Fruit fly (Drosophila melanogaster) whole organism, larva: ENCODE data around the gene MTA1-like.

Source experiments
- noc ChIP-seq: fragments of 200-800 bp; sonication (Bioruptor generic); optimal IDR thresholded peaks from 3 replicates; lab custom pipeline; 2019; ENCODE audit warnings: missing biosample characterization, mild to moderate bottlenecking, missing genetic modification characterization, moderate library complexity

Gene MTA1-like

DNA sequence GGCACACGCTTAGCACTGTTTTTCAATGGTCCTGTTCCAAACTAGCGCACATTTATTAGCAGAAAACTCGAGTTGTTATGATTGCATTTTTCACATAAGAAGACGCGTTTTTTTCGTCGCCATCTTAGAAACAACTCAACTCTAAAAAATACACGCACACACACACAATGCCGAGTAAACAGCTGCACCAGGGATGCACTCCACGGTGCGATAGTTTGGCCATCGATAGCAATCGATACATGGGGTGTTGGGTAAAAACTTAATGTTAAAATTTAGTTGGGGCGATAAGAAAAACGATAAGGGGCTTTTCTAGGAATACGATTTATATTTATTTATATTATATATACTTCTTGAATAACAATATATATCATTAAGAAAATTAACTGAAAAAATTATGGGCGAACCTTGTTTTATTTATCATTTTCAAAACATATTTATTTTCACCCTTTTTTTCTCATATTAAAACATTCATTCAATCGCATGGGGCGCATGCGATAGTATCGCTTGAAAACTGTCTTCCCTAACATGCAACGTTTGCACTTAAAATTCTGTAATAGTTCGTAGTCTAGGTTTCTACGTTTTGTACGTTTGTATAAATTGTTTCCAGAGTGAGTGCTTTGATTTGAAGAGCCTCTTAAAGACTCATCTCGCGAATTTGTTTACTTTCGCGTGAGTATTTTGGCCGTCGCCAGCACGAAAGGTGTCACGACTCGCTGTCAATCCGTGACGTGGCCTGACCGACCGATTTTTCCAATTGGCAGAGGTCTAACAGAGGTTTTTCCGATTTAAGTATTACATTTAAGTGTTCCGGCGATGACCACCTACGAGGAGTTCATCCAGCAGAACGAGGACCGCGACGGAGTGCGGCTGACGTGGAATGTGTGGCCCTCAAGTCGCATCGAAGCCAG is at the start of gene MTA1-like, which contains the start of gene Sec23:
MTA1-like (minus strand) TSS at position 170 of the 908 bp plus-strand sequence.
Sec23 (plus strand) TSS at position 497 of the 908 bp plus-strand sequence.
- TF ChIP-seq noc (tag; lab: Kevin White, UChicago), result peak; percentile 66

DNA sequence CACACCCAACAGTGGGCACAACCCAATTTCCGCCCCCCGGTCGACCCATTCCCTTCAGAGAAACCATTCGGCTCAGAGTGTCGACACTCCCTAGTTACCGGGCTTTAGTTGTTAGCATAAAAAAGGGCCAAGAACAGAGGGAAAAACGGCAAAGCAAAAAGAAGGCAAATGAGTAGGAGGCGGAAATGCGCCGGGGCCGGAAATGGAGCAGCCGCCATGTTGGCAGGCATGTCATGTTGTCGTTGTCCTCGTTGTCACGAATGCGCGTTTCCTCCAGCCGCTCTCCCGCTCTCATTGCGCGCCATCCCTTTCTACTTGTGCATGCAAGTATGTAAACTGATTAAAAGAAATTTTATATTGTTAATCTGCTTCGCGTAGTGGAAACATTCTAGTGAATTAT is 47.8 kb upstream of the MTA1-like start:
- TF ChIP-seq noc (tag; lab: Kevin White, UChicago), result no peak

DNA sequence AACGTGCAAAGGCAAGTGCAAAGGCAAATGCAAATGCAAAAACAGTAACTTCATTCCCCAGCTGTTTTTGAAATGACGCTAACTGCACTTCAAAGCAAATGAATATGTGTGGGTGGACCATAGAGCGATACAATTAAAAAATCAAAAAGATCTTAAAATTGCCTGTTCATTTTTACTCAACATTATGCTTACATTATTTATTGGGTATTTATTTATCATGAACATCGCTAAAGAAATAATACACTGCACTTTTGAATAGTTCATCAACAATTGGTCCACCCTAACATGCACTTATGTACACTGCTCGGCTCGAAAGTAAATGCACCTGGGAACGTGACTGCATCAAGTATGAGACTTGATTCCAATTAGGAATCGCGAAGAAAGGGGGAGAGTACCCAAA is 45.9 kb upstream of the MTA1-like start:
- no peak for TF ChIP-seq noc (tag; lab: Kevin White, UChicago)

DNA sequence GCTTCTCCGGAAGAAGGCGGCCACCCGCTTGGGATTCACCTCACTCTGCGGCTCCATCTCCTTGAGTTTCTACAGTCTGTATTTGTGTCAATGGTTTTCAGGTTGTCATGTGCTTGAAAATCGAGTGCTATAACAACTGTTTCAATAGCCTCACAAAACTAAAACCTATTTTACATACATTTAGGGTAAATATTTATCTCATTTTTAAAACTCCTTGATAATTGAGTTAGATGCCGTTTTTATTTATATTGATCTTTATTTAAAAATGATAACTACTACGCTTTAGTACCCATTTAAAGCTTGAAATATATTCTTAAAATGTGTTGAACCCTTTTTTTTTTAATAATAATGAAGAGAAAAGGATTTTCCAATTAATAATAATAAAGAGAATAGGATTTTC is 44.6 kb upstream of the MTA1-like start, which contains the start of gene CG2104:
CG2104 (minus strand) TSS at position 101 of the 400 bp plus-strand sequence.
- no peak for TF ChIP-seq noc (tag; lab: Kevin White, UChicago)

DNA sequence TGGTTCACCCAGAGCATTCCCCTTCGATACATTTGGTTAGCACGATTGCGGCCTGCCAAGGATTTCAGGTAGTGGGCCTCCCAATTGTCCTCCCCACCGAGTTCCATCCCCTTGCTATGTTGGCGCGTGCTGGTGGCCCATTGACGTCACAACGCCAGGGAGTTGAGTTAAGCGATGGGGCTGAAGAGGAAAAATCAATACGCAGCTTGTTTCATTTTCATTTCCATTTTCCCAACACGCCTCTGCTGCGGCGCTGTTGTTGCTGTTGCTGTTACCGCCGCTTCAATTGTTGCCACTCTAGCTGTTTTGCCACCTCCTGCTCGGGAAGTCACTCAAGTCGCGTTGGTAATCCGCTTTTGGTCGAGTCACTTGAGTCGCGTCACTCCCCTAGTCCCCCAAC is 42.5 kb upstream of the MTA1-like start:
- TF ChIP-seq noc (tag; lab: Kevin White, UChicago), result no peak

DNA sequence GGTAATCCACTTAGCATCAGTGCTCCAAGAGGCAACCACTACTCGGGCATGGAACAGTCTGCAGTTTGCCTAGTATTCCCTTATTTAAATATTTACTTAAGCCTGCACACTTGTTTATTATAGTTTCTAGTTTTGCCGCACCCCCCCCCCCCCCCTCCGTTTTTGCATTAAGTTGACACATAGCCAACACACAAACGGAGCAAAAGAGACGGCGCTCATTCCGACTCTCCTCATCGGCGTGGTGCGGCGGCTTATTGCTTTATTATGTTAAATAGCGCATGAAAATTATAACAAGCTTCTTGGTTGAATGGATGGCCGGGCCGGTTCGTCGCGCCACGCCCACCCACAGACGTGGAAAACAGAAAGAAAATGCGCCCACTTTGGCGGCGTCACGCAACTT is 41.1 kb upstream of the MTA1-like start:
- TF ChIP-seq noc (tag; lab: Kevin White, UChicago), result no peak

DNA sequence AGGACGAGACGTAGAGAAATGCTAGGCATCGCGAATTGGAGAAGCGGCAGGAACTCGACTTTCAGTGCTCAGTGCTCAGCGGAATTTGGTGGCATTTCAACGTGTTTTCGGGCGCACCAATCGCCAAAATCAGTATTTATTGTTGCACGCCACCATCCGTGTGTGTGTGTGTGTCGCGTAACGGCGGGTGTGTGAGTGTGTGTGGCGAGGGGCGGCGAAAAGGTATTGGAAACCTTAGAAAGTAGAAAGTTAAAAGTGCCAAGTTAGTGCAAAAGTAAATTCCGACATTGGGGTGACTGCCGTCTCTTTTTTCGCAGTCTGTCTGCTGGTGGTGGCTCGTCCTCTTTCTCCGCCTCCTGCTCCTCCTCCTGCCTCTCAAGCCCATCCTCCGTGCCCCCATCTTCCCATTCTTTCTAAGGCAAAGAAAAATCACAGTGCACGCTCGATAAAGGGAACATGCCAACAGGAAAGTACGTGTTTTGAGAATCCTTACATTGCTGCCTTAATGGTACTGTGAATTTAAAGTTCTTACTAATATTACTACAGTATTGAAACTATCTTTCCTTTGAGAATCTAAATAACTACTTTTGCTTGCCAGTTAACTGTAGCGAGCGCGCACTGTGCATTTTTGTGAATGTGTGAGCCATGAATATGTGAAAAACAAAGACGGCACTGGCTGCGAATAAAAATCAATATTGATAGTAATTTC is 37.7 kb upstream of the MTA1-like start:
- TF ChIP-seq noc (tag; lab: Kevin White, UChicago), result no peak

DNA sequence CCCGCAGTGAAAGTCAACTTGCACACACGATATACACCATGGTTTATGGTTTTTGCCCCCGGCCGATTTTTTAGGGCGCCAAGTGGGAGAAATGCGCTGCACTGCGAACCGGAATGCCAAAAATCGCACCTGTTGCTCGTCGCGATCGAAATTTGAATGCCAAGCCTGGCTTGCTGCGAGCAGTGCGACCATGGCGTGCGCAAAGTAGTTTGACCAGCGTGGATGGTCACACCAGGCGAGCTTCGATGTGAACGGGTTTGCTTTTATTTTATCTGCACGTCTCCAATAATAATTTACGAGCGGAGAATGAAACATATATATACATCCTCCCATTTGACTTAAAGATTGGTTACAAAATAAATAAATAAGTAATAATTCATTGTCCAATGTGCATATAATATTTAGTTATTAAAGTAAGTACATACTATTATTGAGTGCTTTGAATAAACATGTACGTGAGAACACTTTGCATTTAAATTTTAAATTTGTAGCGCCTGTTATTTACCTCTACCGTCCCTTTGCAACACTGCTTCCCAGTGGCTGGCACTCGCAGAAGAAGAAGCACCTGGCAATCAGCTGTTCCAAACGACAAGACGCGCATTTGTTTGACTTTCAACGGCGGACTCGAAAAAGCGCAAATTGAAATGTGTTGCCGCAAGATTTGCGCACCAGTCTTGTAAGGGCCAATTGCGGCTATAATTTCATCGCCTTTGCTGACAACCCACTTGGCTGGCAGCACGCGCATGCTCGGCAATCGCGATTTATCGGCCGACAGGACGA is 36.9 kb upstream of the MTA1-like start, which contains the start of the genes Rab23 and plx:
Rab23 (minus strand) TSS at position 166 of the 780 bp plus-strand sequence.
plx (plus strand) TSS at position 587 of the 780 bp plus-strand sequence.
- TF ChIP-seq noc (tag; lab: Kevin White, UChicago), result no peak

DNA sequence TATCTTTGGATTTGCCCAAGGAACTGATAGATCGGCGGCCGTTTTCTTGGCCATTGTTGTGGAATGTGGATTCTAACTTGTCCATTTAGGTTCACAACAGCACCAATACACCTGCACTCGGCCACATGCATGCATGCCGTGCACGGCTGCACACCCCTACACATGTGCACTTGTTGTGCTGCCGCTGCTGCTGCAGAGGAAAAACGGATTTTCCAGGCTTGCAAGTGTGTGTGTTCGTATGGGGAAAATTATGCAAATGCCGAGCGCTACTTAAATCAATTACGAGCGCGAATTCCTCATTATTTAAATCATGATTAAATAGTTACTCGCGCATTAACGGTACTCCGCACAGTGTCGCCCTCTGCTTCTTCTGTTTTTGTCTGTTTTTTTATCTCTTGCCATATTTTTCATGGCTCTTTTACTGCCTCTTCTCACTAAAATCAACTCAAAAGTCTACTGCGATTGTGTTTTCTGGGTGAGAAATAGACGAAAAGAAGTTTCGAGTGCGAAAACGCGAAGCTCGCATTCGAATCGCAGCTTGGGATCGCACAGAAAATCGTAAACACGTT is 36.1 kb upstream of the MTA1-like start:
- TF ChIP-seq noc (tag; lab: Kevin White, UChicago), result no peak

DNA sequence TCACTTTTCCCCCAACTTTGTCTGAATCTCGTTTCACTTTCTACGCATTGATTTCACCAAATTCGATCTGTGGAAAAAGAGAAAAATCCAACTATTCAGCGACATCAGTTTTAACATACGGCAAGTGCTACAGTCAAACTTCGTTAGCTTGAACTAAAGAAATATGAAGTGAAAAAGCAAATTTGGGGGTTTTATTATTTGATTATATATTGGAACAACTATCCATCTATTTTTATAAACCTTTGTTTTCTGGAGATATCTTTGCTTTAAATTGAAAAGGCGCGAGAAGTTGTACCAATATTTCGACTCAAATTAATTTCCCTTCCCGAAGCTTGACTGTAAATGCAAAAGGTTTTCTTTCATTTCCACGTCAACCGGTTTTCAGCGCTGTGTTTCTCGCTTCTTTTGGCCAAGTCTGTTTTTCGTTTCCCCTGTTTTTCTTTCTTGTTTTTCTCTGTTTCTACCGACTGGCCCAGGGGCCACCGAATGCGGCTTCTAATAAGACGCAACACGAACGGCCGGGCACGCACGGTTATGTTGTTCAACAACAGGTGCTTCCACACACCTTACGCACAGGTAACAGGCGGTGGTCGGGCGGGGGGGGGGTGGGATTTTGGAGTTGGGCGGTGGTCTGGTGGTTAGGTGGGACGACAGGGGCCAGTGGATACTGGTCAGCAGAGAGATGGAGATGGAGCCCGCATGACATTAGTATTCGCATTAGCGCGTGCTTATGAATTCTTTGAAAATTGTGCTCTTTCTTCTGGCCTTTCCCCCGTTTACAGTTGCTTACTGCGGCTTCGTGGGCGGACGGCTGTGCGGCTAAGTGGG is 34.6 kb upstream of the MTA1-like start:
- no peak for TF ChIP-seq noc (tag; lab: Kevin White, UChicago)

DNA sequence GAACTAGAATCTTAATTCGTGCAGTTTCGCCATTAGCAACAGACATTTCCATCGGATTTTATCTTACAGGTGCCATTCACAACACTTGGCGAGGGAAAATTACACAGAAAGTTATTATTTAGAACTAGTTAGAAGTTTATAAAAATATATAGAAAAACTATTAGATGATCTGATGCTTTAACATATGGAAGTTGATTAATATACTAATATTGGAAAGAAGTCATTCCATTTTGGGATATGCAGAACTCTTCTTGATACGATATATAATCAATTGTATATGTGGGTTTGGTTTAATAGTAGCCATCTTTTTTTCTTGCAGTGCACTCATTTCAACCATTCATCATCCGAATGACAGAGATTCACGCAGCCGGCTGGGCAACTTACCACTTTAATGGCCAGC is 33.7 kb upstream of the MTA1-like start:
- no peak for TF ChIP-seq noc (tag; lab: Kevin White, UChicago)

DNA sequence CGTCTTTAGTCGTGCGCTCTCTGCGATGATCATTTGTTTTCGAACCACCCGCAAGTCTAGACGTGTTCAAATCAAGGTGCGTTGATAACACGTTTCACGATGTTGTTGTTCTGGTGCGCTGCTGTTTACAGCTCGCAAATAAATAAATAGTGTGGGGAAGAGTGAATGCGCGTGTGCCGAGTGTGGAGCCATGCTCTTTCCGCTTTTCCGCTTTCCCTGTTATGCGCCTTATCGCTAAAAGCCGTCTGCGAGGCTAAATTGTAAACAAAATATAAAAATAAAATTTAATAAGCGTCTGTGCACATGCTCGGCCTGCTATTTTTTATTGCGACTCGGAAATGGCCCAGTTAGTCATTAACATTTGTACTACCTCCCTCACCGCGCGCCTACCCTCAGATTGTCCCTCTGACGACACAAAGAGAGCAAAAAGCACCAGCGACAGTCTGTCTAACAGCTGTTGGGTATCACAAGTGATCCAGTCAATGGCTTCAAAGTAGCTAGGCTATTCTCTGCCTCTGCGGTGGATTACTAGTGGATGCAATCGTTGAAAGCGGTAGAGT is 24.2 kb upstream of the MTA1-like start:
- TF ChIP-seq noc (tag; lab: Kevin White, UChicago), result peak; percentile 84

DNA sequence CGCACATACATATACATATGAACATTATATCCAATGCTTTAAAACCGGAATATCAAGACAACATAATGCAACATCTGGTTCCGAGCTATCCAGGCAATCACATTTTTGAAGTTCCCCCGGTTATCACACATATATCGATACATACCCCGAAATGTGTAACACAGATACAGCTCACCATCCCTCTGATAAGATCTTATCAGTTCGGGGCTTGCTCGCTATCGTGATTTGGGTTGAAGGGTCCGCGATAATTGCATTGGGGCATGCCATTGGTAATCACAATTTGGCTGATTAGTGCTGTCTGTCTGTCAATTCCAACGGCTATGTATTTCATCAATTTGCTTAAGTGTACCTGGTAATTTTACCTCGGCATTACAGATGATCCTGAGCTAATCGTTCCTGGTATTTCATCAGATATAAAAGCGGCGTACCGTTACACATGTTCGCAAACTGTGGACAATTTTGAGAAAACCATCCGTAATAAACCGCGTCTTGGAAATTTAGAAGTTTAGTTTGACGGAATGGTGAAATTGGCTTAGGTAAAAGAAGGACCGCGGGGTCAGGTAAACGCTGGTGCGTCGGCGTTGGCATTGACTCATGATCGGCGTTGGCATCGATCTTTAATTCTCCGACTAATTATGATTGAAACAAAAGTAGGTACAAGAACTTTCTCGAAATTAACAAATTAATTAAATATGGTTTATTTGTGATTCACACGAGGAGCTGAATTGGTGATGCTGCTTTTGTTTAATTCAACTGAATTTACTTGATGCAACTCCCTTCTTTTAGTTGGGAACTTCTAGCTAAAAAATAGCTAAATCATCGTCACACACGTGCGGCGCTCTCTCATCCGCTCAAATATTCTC is 23.5 kb upstream of the MTA1-like start:
- no peak for TF ChIP-seq noc (tag; lab: Kevin White, UChicago)
